Fruit fly (Drosophila melanogaster) whole organism, embryonic: Measurements from ENCODE around the gene CG7685.

Source experiments
- Aef1 ChIP-seq: fragments of 200-800 bp; sonication (Bioruptor generic); IDR thresholded peaks from 3 replicates; pipeline ENCODE4 v1.3.6; 2022; ENCODE audit warnings: missing biosample characterization, missing genetic modification characterization
- Awh ChIP-seq: fragments of 200-800 bp; sonication (Bioruptor generic); IDR thresholded peaks from 2 replicates; pipeline ENCODE4, ENCODE4 v1.3.6; 2022; ENCODE audit warnings: missing biosample characterization, missing genetic modification characterization
- CG10431 ChIP-seq: fragments of 200-800 bp; sonication (Bioruptor generic); optimal IDR thresholded peaks from 3 replicates; lab custom pipeline; 2018; ENCODE audit warnings: missing biosample characterization, mild to moderate bottlenecking, missing genetic modification characterization
- CG10543 ChIP-seq: fragments of 200-800 bp; sonication (Bioruptor generic); optimal IDR thresholded peaks from 3 replicates; lab custom pipeline; 2017; ENCODE audit warnings: missing biosample characterization, mild to moderate bottlenecking, missing genetic modification characterization, moderate library complexity
- CG12942 ChIP-seq: fragments of 200-800 bp; sonication (Bioruptor generic); optimal IDR thresholded peaks from 3 replicates; lab custom pipeline; 2016; ENCODE audit warnings: missing biosample characterization, missing genetic modification characterization
- CG1529 ChIP-seq: fragments of 200-800 bp; sonication (Bioruptor generic); optimal IDR thresholded peaks from 3 replicates; lab custom pipeline; 2018; ENCODE audit warnings: missing biosample characterization, missing genetic modification characterization
- CG16815 ChIP-seq: fragments of 200-800 bp; sonication (Bioruptor generic); optimal IDR thresholded peaks from 3 replicates; lab custom pipeline; 2017; ENCODE audit warnings: missing biosample characterization, mild to moderate bottlenecking, missing genetic modification characterization
- CG1832 ChIP-seq: fragments of 200-800 bp; sonication (Bioruptor generic); optimal IDR thresholded peaks from 2 replicates; lab custom pipeline; 2017; ENCODE audit warnings: missing biosample characterization, mild to moderate bottlenecking, missing genetic modification characterization, inconsistent platforms
- CG2678 ChIP-seq: fragments of 200-800 bp; sonication (Bioruptor generic); optimal IDR thresholded peaks from 3 replicates; lab custom pipeline; 2019; ENCODE audit warnings: missing biosample characterization, mild to moderate bottlenecking, missing genetic modification characterization, moderate library complexity
- CG30403 ChIP-seq: fragments of 200-800 bp; sonication (Bioruptor generic); optimal IDR thresholded peaks from 3 replicates; lab custom pipeline; 2016; ENCODE audit warnings: missing biosample characterization, missing genetic modification characterization
- CG31224 ChIP-seq: fragments of 200-800 bp; sonication (Bioruptor generic); IDR thresholded peaks from 2 replicates; pipeline ENCODE4 v1.3.6; 2022; ENCODE audit warnings: missing biosample characterization, missing genetic modification characterization
- CG32772 ChIP-seq: fragments of 200-800 bp; sonication (Bioruptor generic); IDR thresholded peaks from 2 replicates; pipeline ENCODE4 v1.3.6; 2022; ENCODE audit warnings: missing biosample characterization, missing genetic modification characterization
- CG6175 ChIP-seq: fragments of 200-800 bp; sonication (Bioruptor generic); IDR thresholded peaks from 3 replicates; pipeline ENCODE4 v1.3.6; 2022; ENCODE audit warnings: missing biosample characterization, missing genetic modification characterization
- CG7372 ChIP-seq: fragments of 200-800 bp; sonication (Bioruptor generic); IDR thresholded peaks from 2 replicates; pipeline ENCODE4 v1.3.6; 2022; ENCODE audit warnings: missing biosample characterization, missing genetic modification characterization
- CG7556 ChIP-seq: fragments of 200-800 bp; sonication (Bioruptor generic); optimal IDR thresholded peaks from 2 replicates; lab custom pipeline; 2017; ENCODE audit warnings: missing biosample characterization, mild to moderate bottlenecking, missing genetic modification characterization
- CG7786 ChIP-seq: fragments of 200-800 bp; sonication (Bioruptor generic); optimal IDR thresholded peaks from 2 replicates; lab custom pipeline; 2016; ENCODE audit warnings: missing biosample characterization, missing genetic modification characterization
- CG8388 ChIP-seq: fragments of 200-800 bp; sonication (Bioruptor generic); optimal IDR thresholded peaks from 2 replicates; lab custom pipeline; 2019; ENCODE audit warnings: missing biosample characterization, mild to moderate bottlenecking, missing genetic modification characterization, moderate library complexity
- CG9932 ChIP-seq: fragments of 200-800 bp; sonication (Bioruptor generic); IDR thresholded peaks from 2 replicates; pipeline ENCODE4 v1.3.6; 2022; ENCODE audit warnings: missing biosample characterization, missing genetic modification characterization
- CHES-1-like ChIP-seq: fragments of 200-800 bp; sonication (Bioruptor generic); optimal IDR thresholded peaks from 2 replicates; lab custom pipeline; 2016; ENCODE audit warnings: missing biosample characterization, missing genetic modification characterization
- Chrac-16 ChIP-seq: fragments of 200-800 bp; sonication (Bioruptor generic); optimal IDR thresholded peaks from 3 replicates; lab custom pipeline; 2016; ENCODE audit warnings: missing biosample characterization, missing genetic modification characterization
- CkIIα-i1 ChIP-seq: fragments of 200-800 bp; sonication (Bioruptor generic); IDR thresholded peaks from 2 replicates; pipeline ENCODE4 v1.3.6; 2022; ENCODE audit warnings: missing biosample characterization, missing genetic modification characterization
- Dbx ChIP-seq: fragments of 200-800 bp; sonication (Bioruptor generic); IDR thresholded peaks from 3 replicates; pipeline ENCODE4 v1.3.6; 2022; ENCODE audit warnings: missing biosample characterization, missing genetic modification characterization
- Deaf1 ChIP-seq: fragments of 200-800 bp; optimal IDR thresholded peaks from 3 replicates; lab custom pipeline; 2019; ENCODE audit warnings: missing biosample characterization, mild to moderate bottlenecking, missing genetic modification characterization, moderate library complexity
- Dek ChIP-seq: fragments of 200-800 bp; sonication (Bioruptor generic); optimal IDR thresholded peaks from 3 replicates; lab custom pipeline; 2019; ENCODE audit warnings: missing biosample characterization, mild to moderate bottlenecking, missing genetic modification characterization, moderate library complexity
- Doc2 ChIP-seq: fragments of 200-800 bp; sonication (Bioruptor generic); IDR thresholded peaks from 2 replicates; pipeline ENCODE4 v1.3.6; 2022; ENCODE audit warnings: missing biosample characterization, missing genetic modification characterization
- E2f2 ChIP-seq: fragments of 200-800 bp; sonication (Bioruptor generic); IDR thresholded peaks from 2 replicates; pipeline ENCODE4 v1.3.6; 2022; ENCODE audit warnings: missing biosample characterization, missing genetic modification characterization
- Fer2 ChIP-seq: fragments of 200-800 bp; sonication (Bioruptor generic); optimal IDR thresholded peaks from 2 replicates; lab custom pipeline; 2018; ENCODE audit warnings: missing biosample characterization, mild to moderate bottlenecking, missing genetic modification characterization, moderate library complexity
- Hmx ChIP-seq: fragments of 200-800 bp; sonication (Bioruptor generic); optimal IDR thresholded peaks from 2 replicates; lab custom pipeline; 2016; ENCODE audit warnings: missing biosample characterization, missing genetic modification characterization
- Hsf ChIP-seq: fragments of 200-800 bp; sonication (Bioruptor generic); optimal IDR thresholded peaks from 3 replicates; lab custom pipeline; 2016; ENCODE audit warnings: missing biosample characterization, missing genetic modification characterization
- Meics ChIP-seq: fragments of 200-800 bp; sonication (Bioruptor generic); optimal IDR thresholded peaks from 2 replicates; lab custom pipeline; 2017; ENCODE audit warnings: missing biosample characterization, mild to moderate bottlenecking, missing genetic modification characterization
- Oaz ChIP-seq: fragments of 200-800 bp; sonication (Bioruptor generic); IDR thresholded peaks from 2 replicates; pipeline ENCODE4 v1.3.6; 2022; ENCODE audit warnings: missing biosample characterization, missing genetic modification characterization
- Xbp1 ChIP-seq: fragments of 200-800 bp; sonication (Bioruptor generic); optimal IDR thresholded peaks from 3 replicates; lab custom pipeline; 2016; ENCODE audit warnings: missing biosample characterization, mild to moderate bottlenecking, missing genetic modification characterization
- dmrt11E ChIP-seq: fragments of 200-800 bp; sonication (Bioruptor generic); optimal IDR thresholded peaks from 3 replicates; lab custom pipeline; 2018; ENCODE audit warnings: missing biosample characterization, mild to moderate bottlenecking, missing genetic modification characterization, moderate library complexity
- emc ChIP-seq: fragments of 200-800 bp; sonication (Bioruptor generic); optimal IDR thresholded peaks from 2 replicates; lab custom pipeline; 2016; ENCODE audit warnings: missing biosample characterization, missing genetic modification characterization
- eyg ChIP-seq: fragments of 200-800 bp; sonication (Bioruptor generic); optimal IDR thresholded peaks from 3 replicates; lab custom pipeline; 2016; ENCODE audit warnings: missing biosample characterization, missing genetic modification characterization
- grn ChIP-seq: fragments of 200-800 bp; sonication (Bioruptor generic); optimal IDR thresholded peaks from 3 replicates; lab custom pipeline; 2017; ENCODE audit warnings: missing biosample characterization, missing genetic modification characterization
- gt ChIP-seq: fragments of 200-800 bp; sonication (Bioruptor generic); IDR thresholded peaks from 2 replicates; pipeline ENCODE4 v1.3.6; 2022; ENCODE audit warnings: missing biosample characterization, missing genetic modification characterization
- kni ChIP-seq: fragments of 200-800 bp; sonication (Bioruptor generic); optimal IDR thresholded peaks from 3 replicates; lab custom pipeline; 2017; ENCODE audit warnings: mild to moderate bottlenecking, missing biosample characterization, missing genetic modification reagents, missing genetic modification characterization
- lab ChIP-seq: fragments of 200-800 bp; sonication (Bioruptor generic); optimal IDR thresholded peaks from 3 replicates; lab custom pipeline; 2017; ENCODE audit warnings: missing biosample characterization, missing genetic modification characterization, mild to moderate bottlenecking, moderate library complexity, missing genetic modification reagents
- mirr ChIP-seq: fragments of 200-800 bp; sonication (Bioruptor generic); optimal IDR thresholded peaks from 3 replicates; lab custom pipeline; 2018; ENCODE audit warnings: missing biosample characterization, mild to moderate bottlenecking, missing genetic modification characterization
- repo ChIP-seq: fragments of 200-800 bp; sonication (Bioruptor generic); optimal IDR thresholded peaks from 2 replicates; lab custom pipeline; 2016; ENCODE audit warnings: missing biosample characterization, missing genetic modification characterization
- ro ChIP-seq: fragments of 200-800 bp; sonication (Bioruptor generic); IDR thresholded peaks from 2 replicates; pipeline ENCODE4 v1.3.6; 2022; ENCODE audit warnings: missing biosample characterization, missing genetic modification characterization
- run ChIP-seq: fragments of 200-800 bp; sonication (Bioruptor generic); optimal IDR thresholded peaks from 3 replicates; lab custom pipeline; 2018; ENCODE audit warnings: missing biosample characterization, mild to moderate bottlenecking, missing genetic modification characterization
- scrt ChIP-seq: fragments of 200-800 bp; sonication (Bioruptor generic); optimal IDR thresholded peaks from 2 replicates; lab custom pipeline; 2018; ENCODE audit warnings: missing biosample characterization, mild to moderate bottlenecking, missing genetic modification characterization, moderate library complexity
- sd ChIP-seq: fragments of 200-800 bp; sonication (Bioruptor generic); optimal IDR thresholded peaks from 3 replicates; lab custom pipeline; 2018; ENCODE audit warnings: missing biosample characterization, mild to moderate bottlenecking, missing genetic modification characterization, moderate library complexity
- tap ChIP-seq: fragments of 200-800 bp; optimal IDR thresholded peaks from 3 replicates; lab custom pipeline; 2019; ENCODE audit warnings: missing biosample characterization, mild to moderate bottlenecking, missing genetic modification characterization, moderate library complexity
- tio ChIP-seq: fragments of 200-800 bp; sonication (Bioruptor generic); optimal IDR thresholded peaks from 2 replicates; lab custom pipeline; 2017; ENCODE audit warnings: missing biosample characterization, missing genetic modification characterization, inconsistent platforms
- toy ChIP-seq: fragments of 200-800 bp; sonication (Bioruptor generic); IDR thresholded peaks from 2 replicates; pipeline ENCODE4 v1.3.6; 2022; ENCODE audit warnings: missing biosample characterization, missing genetic modification characterization
- tx ChIP-seq: fragments of 200-800 bp; sonication (Bioruptor generic); optimal IDR thresholded peaks from 2 replicates; lab custom pipeline; 2016; ENCODE audit warnings: missing biosample characterization, missing genetic modification characterization
- zf30C ChIP-seq: fragments of 200-800 bp; sonication (Bioruptor generic); optimal IDR thresholded peaks from 3 replicates; lab custom pipeline; 2018; ENCODE audit warnings: missing biosample characterization, mild to moderate bottlenecking, missing genetic modification characterization

CG7685 gene

dm6 chr3R:18448059-18448979 is 43.6 kb downstream of the CG7685 start (continued):
- TF ChIP-seq CG2678 (tag; lab: Kevin White, UChicago) (peak; percentile 70), zf30C (GFP tag; lab: Kevin White, UChicago) (no peak), CG9932 (GFP tag; lab: Robert Waterston, UW) (peak; percentile 54), tx (GFP tag; lab: Kevin White, UChicago) (no peak), Deaf1 (tag; lab: Kevin White, UChicago) (peak; percentile 28), run (tag; lab: Kevin White, UChicago) (no peak), toy (no peak), sd (tag; lab: Kevin White, UChicago) (no peak), tio (peak; percentile 32), E2f2 (GFP tag; lab: Robert Waterston, UW) (no peak), dmrt11E (tag; lab: Kevin White, UChicago) (no peak), eyg (GFP tag; lab: Kevin White, UChicago) (no peak), Hmx (peak; percentile 63), repo (GFP tag; lab: Kevin White, UChicago) (no peak), Dbx (GFP tag; lab: Robert Waterston, UW) (peak; percentile 38; the same call in 1 of the 3 replicates), kni (GFP tag; lab: Kevin White, UChicago) (no peak), emc (GFP tag; lab: Kevin White, UChicago) (no peak), CG32772 (GFP tag; lab: Robert Waterston, UW) (no peak), CG30403 (peak; percentile 57), Meics (GFP tag; lab: Kevin White, UChicago) (peak; percentile 64), Xbp1 (no peak), Oaz (no peak), CG7372 (GFP tag; lab: Robert Waterston, UW) (no peak), ro (GFP tag; lab: Robert Waterston, UW) (no peak), Fer2 (tag; lab: Kevin White, UChicago) (no peak), grn (no peak), Aef1 (GFP tag; lab: Robert Waterston, UW) (no peak), CG12942 (GFP tag; lab: Kevin White, UChicago) (no peak), CG7556 (GFP tag; lab: Kevin White, UChicago) (peak; percentile 7), CG16815 (GFP tag; lab: Kevin White, UChicago) (peak; percentile 60), Awh (GFP tag; lab: Robert Waterston, UW) (no peak), Chrac-16 (GFP tag; lab: Kevin White, UChicago) (no peak), Dek (tag; lab: Kevin White, UChicago) (peak; percentile 45), CG10543 (GFP tag; lab: Kevin White, UChicago) (no peak), scrt (GFP tag; lab: Kevin White, UChicago) (peak; percentile 46), Doc2 (no peak), CkIIα-i1 (GFP tag; lab: Robert Waterston, UW) (no peak), CG10431 (GFP tag; lab: Kevin White, UChicago) (no peak), lab (peak; percentile 40), CHES-1-like (peak; percentile 34), CG6175 (GFP tag; lab: Robert Waterston, UW) (no peak), CG1529 (GFP tag; lab: Kevin White, UChicago) (no peak), gt (GFP tag; lab: Robert Waterston, UW) (no peak), tap (tag; lab: Kevin White, UChicago) (no peak), CG1832 (GFP tag; lab: Kevin White, UChicago) (no peak), Hsf (GFP tag; lab: Kevin White, UChicago) (no peak), mirr (no peak), CG31224 (GFP tag; lab: Robert Waterston, UW) (peak; percentile 43; the same call in 1 of the 2 replicates), CG8388 (no peak), CG7786 (GFP tag; lab: Kevin White, UChicago) (peak; percentile 77)
